Fruit fly (Drosophila melanogaster): ENCODE results near the gene heca.

Gene heca

dm6 chr3R:30389096-30389495 is 111.4 kb downstream of the heca start:
- TF ChIP-seq Med (GFP tag): peak; percentile 10
- no peak for TF ChIP-seq tup (GFP tag; optimal IDR thresholded peaks at IDR 0.05)
- peak; percentile 9 for TF ChIP-seq CG13624 (GFP tag; optimal IDR thresholded peaks at IDR 0.05)
- peak; percentile 1 for TF ChIP-seq nom (GFP tag; optimal IDR thresholded peaks at IDR 0.05)
- no peak for TF ChIP-seq gcm2 (GFP tag; optimal IDR thresholded peaks at IDR 0.05)
- peak; percentile 56 for TF ChIP-seq yki (optimal IDR thresholded peaks at IDR 0.05)
- TF ChIP-seq CG10565 (GFP tag; optimal IDR thresholded peaks at IDR 0.05): no peak
- peak; percentile 97 for TF ChIP-seq MTF-1 (GFP tag; optimal IDR thresholded peaks at IDR 0.05; ENCODE audit: borderline replicate concordance)
- peak; percentile 95 for TF ChIP-seq CG3163 (GFP tag; optimal IDR thresholded peaks at IDR 0.05)
- TF ChIP-seq Trl (optimal IDR thresholded peaks at IDR 0.05): peak; percentile 93
- no peak for TF ChIP-seq Trl (GFP tag; optimal IDR thresholded peaks at IDR 0.05)
- TF ChIP-seq lbe (GFP tag; optimal IDR thresholded peaks at IDR 0.05): peak; percentile 10

dm6 chr3R:30390304-30390703 is 112.6 kb downstream of the heca start:
- TF ChIP-seq sug (tag; optimal IDR thresholded peaks at IDR 0.05): peak; percentile 28
- TF ChIP-seq Med (GFP tag): peak; percentile 2
- TF ChIP-seq btn (GFP tag; optimal IDR thresholded peaks at IDR 0.05): no peak
- peak; percentile 46 for TF ChIP-seq CG34376 (GFP tag; optimal IDR thresholded peaks at IDR 0.05)
- TF ChIP-seq mirr (GFP tag; optimal IDR thresholded peaks at IDR 0.05): peak; percentile 91
- TF ChIP-seq caup (GFP tag; optimal IDR thresholded peaks at IDR 0.05; ENCODE audit: severe bottlenecking): peak; percentile 30
- peak; percentile 4 for TF ChIP-seq CG13296 (GFP tag; optimal IDR thresholded peaks at IDR 0.05)
- no peak for TF ChIP-seq HLHmδ (GFP tag; optimal IDR thresholded peaks at IDR 0.05)
- peak; percentile 70 for TF ChIP-seq exex (tag; optimal IDR thresholded peaks at IDR 0.05)

- TF ChIP-seq Pdp1 (GFP tag; optimal IDR thresholded peaks at IDR 0.05): peak in 1 of 2 experiments; percentile 31
- peak; percentile 52 for TF ChIP-seq grn (GFP tag; optimal IDR thresholded peaks at IDR 0.05)
- no peak for TF ChIP-seq CG9609 (GFP tag; optimal IDR thresholded peaks at IDR 0.05)
- 0 out of 2 replicates have a peak, but pooled peaks have one; percentile 8 for TF ChIP-seq Dref (GFP tag; IDR thresholded peaks at IDR 0.05)
- peak; percentile 71 for TF ChIP-seq MTF-1 (GFP tag; optimal IDR thresholded peaks at IDR 0.05; ENCODE audit: borderline replicate concordance)
- no peak for TF ChIP-seq caup (GFP tag; optimal IDR thresholded peaks at IDR 0.05; ENCODE audit: severe bottlenecking)
- peak; percentile 24 for TF ChIP-seq phol (tag; optimal IDR thresholded peaks at IDR 0.05)
- TF ChIP-seq klu (GFP tag; IDR thresholded peaks at IDR 0.05): no peak
- TF ChIP-seq CG14441 (GFP tag; IDR thresholded peaks at IDR 0.05): no peak
- TF ChIP-seq CG15514 (GFP tag; optimal IDR thresholded peaks at IDR 0.05): peak; percentile 35
Measured at dm6 chr3R:30391098-30391497, 113.4 kb downstream of the heca start.

dm6 chr3R:30391950-30392349 is 114.2 kb downstream of the heca start:
- TF ChIP-seq seq (GFP tag; IDR thresholded peaks at IDR 0.05): 0 out of 2 replicates have a peak, but pooled peaks have one; percentile 28
- TF ChIP-seq CG18599 (GFP tag; optimal IDR thresholded peaks at IDR 0.05): peak; percentile 6
- TF ChIP-seq trh (GFP tag; optimal IDR thresholded peaks at IDR 0.05): no peak
- peak; percentile 5 for TF ChIP-seq ind (GFP tag; optimal IDR thresholded peaks at IDR 0.05)
- TF ChIP-seq prd (optimal IDR thresholded peaks at IDR 0.05): no peak
- TF ChIP-seq prd (GFP tag; IDR thresholded peaks at IDR 0.05): peak; percentile 64; the same call in 2 of the 3 replicates
- no peak for TF ChIP-seq CG6689 (GFP tag; IDR thresholded peaks at IDR 0.05)
- peak; percentile 41 for TF ChIP-seq zen (tag; optimal IDR thresholded peaks at IDR 0.05)
- TF ChIP-seq CG34224 (GFP tag; IDR thresholded peaks at IDR 0.05; ENCODE audit: partially characterized antibody): no peak
- no peak for TF ChIP-seq Chrac-16 (GFP tag; optimal IDR thresholded peaks at IDR 0.05)
- peak; percentile 26; the same call in 1 of the 3 replicates for TF ChIP-seq row (GFP tag; IDR thresholded peaks at IDR 0.05)
- TF ChIP-seq CG15696 (tag; optimal IDR thresholded peaks at IDR 0.05): peak; percentile 19
- TF ChIP-seq sr (GFP tag; IDR thresholded peaks at IDR 0.05): no peak
- peak; percentile 32 for TF ChIP-seq CG17829 (tag; optimal IDR thresholded peaks at IDR 0.05)
- TF ChIP-seq CG31441 (GFP tag; IDR thresholded peaks at IDR 0.05): 0 out of 2 replicates have a peak, but pooled peaks have one; percentile 14
- TF ChIP-seq trem (tag; optimal IDR thresholded peaks at IDR 0.05): peak; percentile 1
- no peak for TF ChIP-seq corto (GFP tag; optimal IDR thresholded peaks at IDR 0.05)
- 0 out of 2 replicates have a peak, but pooled peaks have one; percentile 23 for TF ChIP-seq slbo (GFP tag; IDR thresholded peaks at IDR 0.05)
- TF ChIP-seq CG18262 (tag; optimal IDR thresholded peaks at IDR 0.05): peak; percentile 32
- TF ChIP-seq eve (GFP tag; optimal IDR thresholded peaks at IDR 0.05): peak in 1 of 2 experiments; percentile 45
